Fruit fly (Drosophila melanogaster) whole organism, embryonic: ENCODE measurements around the gene CG14082.
A peak's percentile ranks its signal among the peaks of the same experiment; 100 is the strongest.

ENCODE experiments used
- Atf6 ChIP-seq: fragments of 200-800 bp; sonication (Bioruptor generic); IDR thresholded peaks from 2 replicates; pipeline ENCODE4 v1.3.6; 2022; ENCODE audit warnings: missing biosample characterization, missing genetic modification characterization
- Bgb ChIP-seq: fragments of 200-800 bp; sonication (Bioruptor generic); IDR thresholded peaks from 2 replicates; pipeline ENCODE4 v1.3.6; 2022; ENCODE audit warnings: missing biosample characterization, missing genetic modification characterization; ENCODE audit not compliant: partially characterized antibody
- CG11504 ChIP-seq: fragments of 200-800 bp; sonication (Bioruptor generic); optimal IDR thresholded peaks from 3 replicates; lab custom pipeline; 2019; ENCODE audit warnings: missing biosample characterization, mild to moderate bottlenecking, missing genetic modification characterization, moderate library complexity
- CG12769 ChIP-seq: fragments of 200-800 bp; sonication (Bioruptor generic); optimal IDR thresholded peaks from 2 replicates; lab custom pipeline; 2019; ENCODE audit warnings: missing biosample characterization, mild to moderate bottlenecking, missing genetic modification characterization, moderate library complexity
- CG14860 ChIP-seq: fragments of 200-800 bp; sonication (Bioruptor generic); IDR thresholded peaks from 3 replicates; pipeline ENCODE4 v1.3.6; 2022; ENCODE audit warnings: missing biosample characterization, missing genetic modification characterization; ENCODE audit not compliant: partially characterized antibody
- CG15269 ChIP-seq: fragments of 200-800 bp; sonication (Bioruptor generic); optimal IDR thresholded peaks from 2 replicates; lab custom pipeline; 2018; ENCODE audit warnings: missing biosample characterization, mild to moderate bottlenecking, missing genetic modification characterization, moderate library complexity
- CG16863 ChIP-seq: fragments of 200-800 bp; sonication (Bioruptor generic); optimal IDR thresholded peaks from 3 replicates; lab custom pipeline; 2016; ENCODE audit warnings: missing biosample characterization, missing genetic modification characterization
- CG17568 ChIP-seq: fragments of 200-800 bp; sonication (Bioruptor generic); optimal IDR thresholded peaks from 2 replicates; lab custom pipeline; 2018; ENCODE audit warnings: missing biosample characterization, mild to moderate bottlenecking, missing genetic modification characterization, moderate library complexity
- CG18619 ChIP-seq: fragments of 200-800 bp; sonication (Bioruptor generic); optimal IDR thresholded peaks from 3 replicates; lab custom pipeline; 2017; ENCODE audit warnings: missing biosample characterization, mild to moderate bottlenecking, missing genetic modification characterization
- CG2116 ChIP-seq: fragments of 200-800 bp; sonication (Bioruptor generic); optimal IDR thresholded peaks from 3 replicates; lab custom pipeline; 2018; ENCODE audit warnings: missing biosample characterization, mild to moderate bottlenecking, missing genetic modification characterization
- CG31441 ChIP-seq: fragments of 200-800 bp; sonication (Bioruptor generic); IDR thresholded peaks from 2 replicates; pipeline ENCODE4 v1.3.6; 2022; ENCODE audit warnings: missing biosample characterization, missing genetic modification characterization
- CG32532 ChIP-seq: fragments of 200-800 bp; sonication (Bioruptor generic); IDR thresholded peaks from 2 replicates; pipeline ENCODE4 v1.3.6; 2022; ENCODE audit warnings: missing biosample characterization, missing genetic modification characterization
- CG3995 ChIP-seq: fragments of 200-800 bp; sonication (Bioruptor generic); optimal IDR thresholded peaks from 3 replicates; lab custom pipeline; 2016; ENCODE audit warnings: missing biosample characterization, missing genetic modification characterization
- CG43689 ChIP-seq: fragments of 200-800 bp; sonication (Bioruptor generic); IDR thresholded peaks from 2 replicates; pipeline ENCODE4 v1.3.6; 2022; ENCODE audit warnings: missing biosample characterization, missing genetic modification characterization
- CG5180 ChIP-seq: fragments of 200-800 bp; sonication (Bioruptor generic); optimal IDR thresholded peaks from 3 replicates; lab custom pipeline; 2017; ENCODE audit warnings: missing biosample characterization, missing genetic modification characterization, mild to moderate bottlenecking, moderate library complexity, missing genetic modification reagents
- CG6689 ChIP-seq: fragments of 200-800 bp; sonication (Bioruptor generic); IDR thresholded peaks from 2 replicates; pipeline ENCODE4 v1.3.6; 2022; ENCODE audit warnings: missing biosample characterization, missing genetic modification characterization
- CG7839 ChIP-seq: fragments of 200-800 bp; sonication (Bioruptor generic); optimal IDR thresholded peaks from 3 replicates; lab custom pipeline; 2018; ENCODE audit warnings: missing biosample characterization, mild to moderate bottlenecking, missing genetic modification characterization, moderate library complexity
- CG7963 ChIP-seq: fragments of 200-800 bp; sonication (Bioruptor generic); IDR thresholded peaks from 3 replicates; pipeline ENCODE4 v1.3.6; 2022; ENCODE audit warnings: missing biosample characterization, missing genetic modification characterization; ENCODE audit not compliant: partially characterized antibody
- CG9609 ChIP-seq: fragments of 200-800 bp; sonication (Bioruptor generic); optimal IDR thresholded peaks from 3 replicates; lab custom pipeline; 2016; ENCODE audit warnings: missing biosample characterization, missing genetic modification characterization
- CG9932 ChIP-seq: fragments of 200-800 bp; sonication (Bioruptor generic); IDR thresholded peaks from 2 replicates; pipeline ENCODE4 v1.3.6; 2022; ENCODE audit warnings: missing biosample characterization, missing genetic modification characterization
- CTCF ChIP-seq: fragments of 200-800 bp; sonication (Bioruptor generic); optimal IDR thresholded peaks from 2 replicates; lab custom pipeline; 2017; ENCODE audit warnings: missing biosample characterization, mild to moderate bottlenecking, missing genetic modification characterization, moderate library complexity
- CrebB ChIP-seq: fragments of 200-800 bp; sonication (Bioruptor generic); optimal IDR thresholded peaks from 3 replicates; lab custom pipeline; 2018; ENCODE audit warnings: missing biosample characterization, mild to moderate bottlenecking, missing genetic modification characterization
- Eip74EF ChIP-seq, 2 experiments: fragments of 200-800 bp in 1 of 2; fragments of >200 bp in 1 of 2; sonication (Bioruptor generic) in 1 of 2; optimal IDR thresholded peaks; 2 replicates each; lab custom pipeline; 2017 to 2019; ENCODE audit warnings: missing biosample characterization in 2 of 2, missing genetic modification characterization in 2 of 2, mild to moderate bottlenecking in 1 of 2, moderate library complexity in 1 of 2
- Ets65A ChIP-seq: fragments of 200-800 bp; sonication (Bioruptor generic); peaks from one replicate; lab custom pipeline; 2016; ENCODE audit warnings: missing biosample characterization, missing genetic modification characterization
- Med ChIP-seq: fragments of 200-800 bp; sonication (Bioruptor generic); peaks from one replicate; lab custom pipeline; 2016; ENCODE audit warnings: missing biosample characterization, missing genetic modification characterization, mild to moderate bottlenecking, inconsistent platforms, moderate library complexity
- Mes4 ChIP-seq: fragments of 200-800 bp; sonication (Bioruptor generic); optimal IDR thresholded peaks from 2 replicates; lab custom pipeline; 2016; ENCODE audit warnings: missing biosample characterization, missing genetic modification characterization
- Oli ChIP-seq: fragments of 200-800 bp; sonication (Bioruptor generic); optimal IDR thresholded peaks from 2 replicates; lab custom pipeline; 2018; ENCODE audit warnings: missing biosample characterization, mild to moderate bottlenecking, missing genetic modification characterization, moderate library complexity
- Usf ChIP-seq: fragments of 200-800 bp; sonication (Bioruptor generic); optimal IDR thresholded peaks from 2 replicates; lab custom pipeline; 2017; ENCODE audit warnings: missing genotype, missing biosample characterization, missing genetic modification characterization
- bbx ChIP-seq: fragments of 200-800 bp; sonication (Bioruptor generic); IDR thresholded peaks from 2 replicates; pipeline ENCODE4 v1.3.6; 2022; ENCODE audit warnings: missing biosample characterization, missing genetic modification characterization; ENCODE audit not compliant: partially characterized antibody
- caup ChIP-seq: fragments of 200-800 bp; sonication (Bioruptor generic); optimal IDR thresholded peaks from 3 replicates; lab custom pipeline; 2017; ENCODE audit warnings: missing biosample characterization, mild to moderate bottlenecking, missing genetic modification characterization, moderate library complexity; ENCODE audit not compliant: severe bottlenecking
- chm ChIP-seq: fragments of 200-800 bp; sonication (Bioruptor generic); IDR thresholded peaks from 2 replicates; pipeline ENCODE4 v1.3.6; 2022; ENCODE audit warnings: missing biosample characterization, missing genetic modification characterization
- disco-r ChIP-seq: fragments of 200-800 bp; sonication (Bioruptor generic); optimal IDR thresholded peaks from 2 replicates; lab custom pipeline; 2016; ENCODE audit warnings: missing biosample characterization, missing genetic modification characterization
- dysf ChIP-seq: fragments of 200-800 bp; sonication (Bioruptor generic); IDR thresholded peaks from 3 replicates; pipeline ENCODE4 v1.3.6; 2022; ENCODE audit warnings: missing biosample characterization, missing genetic modification characterization
- esg ChIP-seq: fragments of 200-800 bp; sonication (Bioruptor generic); conservative IDR thresholded peaks from 2 replicates; pipeline ENCODE4 v1.3.6; 2022; ENCODE audit warnings: missing biosample characterization, missing genetic modification characterization
- fu2 ChIP-seq: fragments of 200-800 bp; sonication (Bioruptor generic); optimal IDR thresholded peaks from 2 replicates; lab custom pipeline; 2016; ENCODE audit warnings: missing biosample characterization, missing genetic modification characterization
- gce ChIP-seq: fragments of 200-800 bp; sonication (Bioruptor generic); IDR thresholded peaks from 3 replicates; pipeline ENCODE4 v1.3.6; 2022; ENCODE audit warnings: missing biosample characterization, missing genetic modification characterization
- grau ChIP-seq: fragments of 200-800 bp; optimal IDR thresholded peaks from 3 replicates; lab custom pipeline; 2019; ENCODE audit warnings: missing biosample characterization, mild to moderate bottlenecking, missing genetic modification characterization, moderate library complexity
- hbn ChIP-seq: fragments of 200-800 bp; sonication (Bioruptor generic); IDR thresholded peaks from 2 replicates; pipeline ENCODE4 v1.3.6; 2022; ENCODE audit warnings: missing biosample characterization, missing genetic modification characterization; ENCODE audit not compliant: partially characterized antibody
- klu ChIP-seq: fragments of 200-800 bp; sonication (Bioruptor generic); IDR thresholded peaks from 2 replicates; pipeline ENCODE4 v1.3.6; 2022; ENCODE audit warnings: missing biosample characterization, missing genetic modification characterization
- mam ChIP-seq: fragments of 200-800 bp; sonication (Bioruptor generic); optimal IDR thresholded peaks from 3 replicates; lab custom pipeline; 2016; ENCODE audit warnings: missing biosample characterization, missing genetic modification characterization
- mld ChIP-seq: fragments of 200-800 bp; sonication (Bioruptor generic); IDR thresholded peaks from 3 replicates; pipeline ENCODE4 v1.3.6; 2022; ENCODE audit warnings: missing biosample characterization, missing genetic modification characterization; ENCODE audit not compliant: partially characterized antibody
- onecut ChIP-seq: fragments of 200-800 bp; sonication (Bioruptor generic); IDR thresholded peaks from 2 replicates; pipeline ENCODE4 v1.3.6; 2022; ENCODE audit warnings: missing biosample characterization, missing genetic modification characterization
- pfk ChIP-seq: fragments of 200-800 bp; sonication (Bioruptor generic); optimal IDR thresholded peaks from 2 replicates; lab custom pipeline; 2018; ENCODE audit warnings: missing biosample characterization, mild to moderate bottlenecking, missing genetic modification characterization, moderate library complexity
- sd ChIP-seq: fragments of 200-800 bp; sonication (Bioruptor generic); optimal IDR thresholded peaks from 3 replicates; lab custom pipeline; 2018; ENCODE audit warnings: missing biosample characterization, mild to moderate bottlenecking, missing genetic modification characterization, moderate library complexity
- sim ChIP-seq: fragments of 200-800 bp; sonication (Bioruptor generic); IDR thresholded peaks from 2 replicates; pipeline ENCODE4 v1.3.6; 2022; ENCODE audit warnings: missing biosample characterization, missing genetic modification characterization
- tap ChIP-seq: fragments of 200-800 bp; optimal IDR thresholded peaks from 3 replicates; lab custom pipeline; 2019; ENCODE audit warnings: missing biosample characterization, mild to moderate bottlenecking, missing genetic modification characterization, moderate library complexity
- toy ChIP-seq: fragments of 200-800 bp; sonication (Bioruptor generic); IDR thresholded peaks from 2 replicates; pipeline ENCODE4 v1.3.6; 2022; ENCODE audit warnings: missing biosample characterization, missing genetic modification characterization
- trh ChIP-seq: fragments of 200-800 bp; sonication (Bioruptor generic); optimal IDR thresholded peaks from 2 replicates; lab custom pipeline; 2016; ENCODE audit warnings: missing biosample characterization, missing genetic modification characterization
- tx ChIP-seq: fragments of 200-800 bp; sonication (Bioruptor generic); optimal IDR thresholded peaks from 2 replicates; lab custom pipeline; 2016; ENCODE audit warnings: missing biosample characterization, missing genetic modification characterization
- zen ChIP-seq: fragments of 200-800 bp; sonication (Bioruptor generic); optimal IDR thresholded peaks from 3 replicates; lab custom pipeline; 2018; ENCODE audit warnings: missing biosample characterization, mild to moderate bottlenecking, missing genetic modification characterization, moderate library complexity
- zf30C ChIP-seq: fragments of 200-800 bp; sonication (Bioruptor generic); optimal IDR thresholded peaks from 3 replicates; lab custom pipeline; 2018; ENCODE audit warnings: missing biosample characterization, mild to moderate bottlenecking, missing genetic modification characterization

Gene CG14082

DNA sequence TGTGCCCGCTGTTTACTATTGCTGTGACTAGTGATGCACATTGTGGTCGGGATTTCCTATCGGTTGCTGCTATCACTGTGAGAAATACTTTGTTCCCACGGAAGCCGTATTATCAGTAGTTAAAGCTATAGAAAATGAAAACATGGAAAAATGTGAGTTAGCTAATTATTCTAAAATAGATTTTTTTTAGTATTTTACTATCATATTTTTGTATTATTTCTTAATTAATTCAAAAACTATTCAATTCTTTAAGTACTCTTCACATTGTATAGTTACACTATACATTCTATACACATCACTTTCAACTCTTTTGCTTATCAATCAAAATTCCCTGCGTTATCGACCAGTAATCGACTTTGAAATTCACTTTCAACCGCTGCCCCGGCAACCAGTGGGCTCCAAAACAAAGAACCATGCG is 41.1 kb downstream of the CG14082 start, which contains the start of the genes Naxd and CG14079 (continued):
- no peak for TF ChIP-seq CG17568 (GFP tag; lab: Kevin White, UChicago)
- TF ChIP-seq chm (GFP tag; lab: Robert Waterston, UW), result 0 out of 2 replicates have a peak, but pooled peaks have one; percentile 21
- peak; percentile 74 for TF ChIP-seq zf30C (GFP tag; lab: Kevin White, UChicago)
- TF ChIP-seq Ets65A, result peak; percentile 90
- no peak for TF ChIP-seq onecut
- no peak for TF ChIP-seq mld
- TF ChIP-seq esg (GFP tag; lab: Robert Waterston, UW), result peak; percentile 69
- peak; percentile 34; the same call in 1 of the 2 replicates for TF ChIP-seq CG6689 (GFP tag; lab: Robert Waterston, UW)
- TF ChIP-seq Usf (GFP tag; lab: Kevin White, UChicago), result peak; percentile 37
- no peak for TF ChIP-seq pfk (GFP tag; lab: Kevin White, UChicago)
- no peak for TF ChIP-seq tap (tag; lab: Kevin White, UChicago)
- TF ChIP-seq Atf6 (GFP tag; lab: Robert Waterston, UW), result peak; percentile 80
- no peak for TF ChIP-seq disco-r
- TF ChIP-seq CG14860, result no peak
- TF ChIP-seq Med (GFP tag; lab: Kevin White, UChicago), result peak; percentile 85
- 0 out of 3 replicates have a peak, but pooled peaks have one; percentile 25 for TF ChIP-seq gce (GFP tag; lab: Robert Waterston, UW)
- TF ChIP-seq sd (tag; lab: Kevin White, UChicago), result no peak
- no peak for TF ChIP-seq bbx
- TF ChIP-seq CG18619 (GFP tag; lab: Kevin White, UChicago), result peak; percentile 40
- peak; percentile 68 for TF ChIP-seq CG9932
- TF ChIP-seq Mes4 (GFP tag; lab: Kevin White, UChicago), result no peak
- TF ChIP-seq CG3995, result peak; percentile 83
- TF ChIP-seq CTCF (GFP tag; lab: Kevin White, UChicago), result no peak
- TF ChIP-seq CG31441, result peak; percentile 62
- TF ChIP-seq sim, result no peak
- TF ChIP-seq CG7839 (tag; lab: Kevin White, UChicago), result peak; percentile 83
- TF ChIP-seq Bgb (GFP tag; lab: Robert Waterston, UW), result peak; percentile 31; the same call in 1 of the 2 replicates
- no peak for TF ChIP-seq tx (GFP tag; lab: Kevin White, UChicago)
- TF ChIP-seq Eip74EF (GFP tag; optimal IDR thresholded peaks at IDR 0.05; lab: Kevin White, UChicago), result peak in 1 of 2 experiments; percentile 45
- TF ChIP-seq CG16863 (GFP tag; lab: Kevin White, UChicago), result peak; percentile 8
- TF ChIP-seq CG32532 (GFP tag; lab: Robert Waterston, UW), result no peak
- peak; percentile 46 for TF ChIP-seq CG2116 (GFP tag; lab: Kevin White, UChicago)
- 0 out of 2 replicates have a peak, but pooled peaks have one; percentile 38 for TF ChIP-seq CG43689 (GFP tag; lab: Robert Waterston, UW)
- TF ChIP-seq toy (GFP tag; lab: Robert Waterston, UW), result no peak
- TF ChIP-seq CG7963 (GFP tag; lab: Robert Waterston, UW), result no peak
- peak; percentile 74; the same call in 2 of the 3 replicates for TF ChIP-seq dysf (GFP tag; lab: Robert Waterston, UW)
- TF ChIP-seq CG15269 (tag; lab: Kevin White, UChicago), result peak; percentile 77
- TF ChIP-seq trh (GFP tag; lab: Kevin White, UChicago), result peak; percentile 27
- TF ChIP-seq CG5180 (GFP tag; lab: Kevin White, UChicago), result no peak
- TF ChIP-seq zen (tag; lab: Kevin White, UChicago), result no peak
- peak; percentile 78 for TF ChIP-seq grau
- TF ChIP-seq CG12769 (tag; lab: Kevin White, UChicago), result no peak
- TF ChIP-seq klu (GFP tag; lab: Robert Waterston, UW), result peak; percentile 31; the same call in 1 of the 2 replicates
- no peak for TF ChIP-seq CrebB (tag; lab: Kevin White, UChicago)
- peak; percentile 23 for TF ChIP-seq caup (GFP tag; lab: Kevin White, UChicago)
- TF ChIP-seq Oli (tag; lab: Kevin White, UChicago), result peak; percentile 62
- TF ChIP-seq hbn, result no peak
- TF ChIP-seq CG9609, result peak; percentile 21
- TF ChIP-seq mam (GFP tag; lab: Kevin White, UChicago), result peak; percentile 50
- TF ChIP-seq fu2 (GFP tag; lab: Kevin White, UChicago), result no peak
- peak; percentile 65 for TF ChIP-seq CG11504 (tag; lab: Kevin White, UChicago)
